Fruit fly (Drosophila melanogaster): ENCODE results near the gene CG10859.

CG10859 gene

dm6 chr2L:13414525-13415481, 16.3 kb upstream of the CG10859 start, which contains the start of the genes CG16956, CG42784 and CG43850 (continued):
- TF ChIP-seq CG3407 (GFP tag; optimal IDR thresholded peaks at IDR 0.05) (no peak), Aef1 (GFP tag; IDR thresholded peaks at IDR 0.05) (no peak), Hmx (GFP tag; optimal IDR thresholded peaks at IDR 0.05) (no peak), amos (GFP tag; IDR thresholded peaks at IDR 0.05; ENCODE audit: partially characterized antibody) (no peak; the same call in 1 of the 2 replicates), pb (GFP tag; optimal IDR thresholded peaks at IDR 0.05) (no peak), nau (GFP tag; optimal IDR thresholded peaks at IDR 0.05) (peak; percentile 65), CG30020 (tag; optimal IDR thresholded peaks at IDR 0.05) (no peak), sisA (GFP tag; IDR thresholded peaks at IDR 0.05) (no peak), CG43689 (GFP tag; IDR thresholded peaks at IDR 0.05) (peak; percentile 46; the same call in 1 of the 2 replicates), gfzf (GFP tag; optimal IDR thresholded peaks at IDR 0.05) (no peak), Nf-YC (tag; optimal IDR thresholded peaks at IDR 0.05) (peak; percentile 49), crc (GFP tag; optimal IDR thresholded peaks at IDR 0.05) (no peak), CG13296 (GFP tag; optimal IDR thresholded peaks at IDR 0.05) (peak; percentile 90), Adf1 (GFP tag; IDR thresholded peaks at IDR 0.05) (no peak; the same call in 1 of the 2 replicates), D19A (tag; optimal IDR thresholded peaks at IDR 0.05) (no peak), CG2120 (GFP tag; optimal IDR thresholded peaks at IDR 0.05) (no peak), CG18011 (GFP tag; optimal IDR thresholded peaks at IDR 0.05) (peak; percentile 13), CG2129 (GFP tag; IDR thresholded peaks at IDR 0.05; ENCODE audit: partially characterized antibody) (no peak), CG16779 (GFP tag; IDR thresholded peaks at IDR 0.05) (no peak), zf30C (GFP tag; optimal IDR thresholded peaks at IDR 0.05) (no peak), Chrac-16 (GFP tag; optimal IDR thresholded peaks at IDR 0.05) (no peak), dmrt11E (tag; optimal IDR thresholded peaks at IDR 0.05) (no peak), Dref (GFP tag; IDR thresholded peaks at IDR 0.05) (no peak), CG12942 (GFP tag; optimal IDR thresholded peaks at IDR 0.05) (no peak), ac (GFP tag; optimal IDR thresholded peaks at IDR 0.05) (no peak), aop (GFP tag; IDR thresholded peaks at IDR 0.05) (no peak), CG4854 (GFP tag; optimal IDR thresholded peaks at IDR 0.05) (no peak), exex (tag; optimal IDR thresholded peaks at IDR 0.05) (peak; percentile 48), yki (optimal IDR thresholded peaks at IDR 0.05) (no peak), trem (tag; optimal IDR thresholded peaks at IDR 0.05) (no peak), MESR4 (GFP tag; optimal IDR thresholded peaks at IDR 0.05) (peak; percentile 11), fd96Cb (tag; optimal IDR thresholded peaks at IDR 0.05) (no peak), Ets97D (GFP tag; optimal IDR thresholded peaks at IDR 0.05) (peak; percentile 97), hkb (optimal IDR thresholded peaks at IDR 0.05) (no peak), hkb (GFP tag; IDR thresholded peaks at IDR 0.05) (no peak; the same call in 1 of the 2 replicates), CG12769 (tag; optimal IDR thresholded peaks at IDR 0.05) (no peak), Trl (optimal IDR thresholded peaks at IDR 0.05) (peak; percentile 39 to 64), Trl (GFP tag; optimal IDR thresholded peaks at IDR 0.05) (peak; percentile 24), insv (GFP tag; optimal IDR thresholded peaks at IDR 0.05) (peak in 1 of 2 experiments; percentile 49), odd (GFP tag; optimal IDR thresholded peaks at IDR 0.05) (peak; percentile 83), CG2116 (GFP tag; optimal IDR thresholded peaks at IDR 0.05) (peak; percentile 40), CG3065 (GFP tag; optimal IDR thresholded peaks at IDR 0.05) (no peak), CG8765 (GFP tag; IDR thresholded peaks at IDR 0.05) (no peak), zen (tag; optimal IDR thresholded peaks at IDR 0.05) (no peak), run (tag; optimal IDR thresholded peaks at IDR 0.05) (peak; percentile 41), Bteb2 (GFP tag; optimal IDR thresholded peaks at IDR 0.05) (no peak), sima (GFP tag; optimal IDR thresholded peaks at IDR 0.05) (no peak), CG15073 (GFP tag; optimal IDR thresholded peaks at IDR 0.05) (no peak), CG7745 (tag; optimal IDR thresholded peaks at IDR 0.05) (no peak), scrt (GFP tag; optimal IDR thresholded peaks at IDR 0.05) (peak; percentile 78)

All from whole organism, embryonic.